Fruit fly (Drosophila melanogaster) Kc167 (cell line): Measurements from ENCODE around the gene RhoGAP68F.

Experiments
- Myc ChIP-seq: fragments of >200 bp; optimal IDR thresholded peaks from 2 replicates; lab custom pipeline; 2017; ENCODE audit warnings: missing external identifiers
- Sin3A ChIP-seq: fragments of >200 bp; optimal IDR thresholded peaks from 2 replicates; lab custom pipeline; 2018; ENCODE audit warnings: missing external identifiers
- h ChIP-seq: fragments of >200 bp; optimal IDR thresholded peaks from 3 replicates; lab custom pipeline; 2018; ENCODE audit warnings: missing external identifiers
- insv ChIP-seq: fragments of >200 bp; optimal IDR thresholded peaks from 3 replicates; lab custom pipeline; 2018; ENCODE audit warnings: missing external identifiers
- psq ChIP-seq: fragments of >200 bp; optimal IDR thresholded peaks from 2 replicates; lab custom pipeline; 2017; ENCODE audit warnings: missing external identifiers
- ttk ChIP-seq: sonication (Bioruptor generic); optimal IDR thresholded peaks from 2 replicates; lab custom pipeline; 2017; ENCODE audit warnings: missing external identifiers

The RhoGAP68F gene

DNA sequence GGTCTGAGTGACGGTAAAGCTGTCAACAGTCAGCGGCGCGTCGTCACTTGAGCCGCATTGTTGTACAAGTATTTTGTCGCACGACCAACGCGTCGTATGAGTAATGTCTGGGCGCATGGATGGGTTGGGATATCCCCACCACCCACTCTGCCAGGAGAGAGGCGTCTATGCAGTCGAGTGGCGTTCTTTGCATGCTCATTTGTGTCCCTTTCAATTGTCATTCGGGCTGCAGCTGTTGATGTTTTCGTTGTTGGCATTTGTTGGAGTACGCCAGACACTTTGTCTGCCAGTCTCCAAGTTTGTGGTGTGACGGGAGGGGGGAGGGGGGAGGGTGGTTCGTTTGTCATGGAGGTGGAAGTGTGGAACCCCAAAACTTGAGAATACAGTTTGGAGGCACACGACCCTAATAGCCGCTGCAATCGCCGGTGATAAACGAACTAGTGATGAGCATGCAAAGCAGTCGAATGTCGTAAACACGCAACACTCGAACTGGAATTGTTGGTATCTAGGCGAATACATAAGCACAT lies 23.6 kb downstream of the RhoGAP68F start:
- no peak for TF ChIP-seq ttk (lab: Kevin White, UChicago)
- no peak for TF ChIP-seq psq (lab: Kevin White, UChicago)
- TF ChIP-seq insv (lab: Kevin White, UChicago) = no peak
- no peak for TF ChIP-seq h (lab: Kevin White, UChicago)
- no peak for TF ChIP-seq Myc
- no peak for TF ChIP-seq Sin3A

DNA sequence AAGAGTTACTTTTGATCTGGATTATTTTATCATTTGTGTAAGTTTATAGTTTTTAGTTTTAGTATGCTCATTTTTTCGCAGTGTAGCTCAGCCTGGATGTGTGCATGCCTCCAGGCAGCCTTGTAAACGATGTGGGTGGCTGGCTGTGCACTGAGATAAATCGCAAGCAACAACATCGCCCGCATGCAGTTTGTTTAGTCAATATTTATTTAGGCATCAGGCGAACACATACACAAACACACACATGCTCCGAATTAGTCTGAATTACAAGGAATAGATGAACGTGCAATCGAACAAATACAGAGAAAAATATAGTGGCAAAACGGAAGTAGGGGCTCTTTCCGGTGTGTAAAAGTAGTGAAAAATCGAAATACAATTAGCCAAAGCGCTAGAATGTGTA lies 24.4 kb downstream of the RhoGAP68F start:
- TF ChIP-seq h (lab: Kevin White, UChicago) (no peak), Sin3A (no peak), ttk (lab: Kevin White, UChicago) (no peak), psq (lab: Kevin White, UChicago) (no peak), insv (lab: Kevin White, UChicago) (no peak), Myc (no peak)

DNA sequence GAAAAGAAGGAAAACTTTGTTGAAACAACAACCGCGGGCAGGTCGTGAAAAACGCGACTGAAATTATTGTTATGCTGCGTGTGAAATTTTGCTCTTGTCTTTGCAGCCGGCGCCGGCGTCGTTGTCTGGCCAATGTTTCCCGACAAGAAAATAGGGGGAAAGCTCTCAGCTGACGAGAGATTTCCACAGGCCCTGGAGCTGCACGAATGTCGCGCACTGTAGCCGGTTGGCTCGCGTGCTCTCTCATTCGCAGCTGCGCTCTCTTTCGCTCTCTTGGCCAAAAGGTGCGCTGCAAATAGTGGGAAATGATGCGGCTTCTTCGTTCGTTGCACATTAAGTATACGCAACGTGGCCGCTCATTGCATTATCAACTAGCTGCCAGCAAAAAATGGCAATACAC lies 25.0 kb downstream of the RhoGAP68F start, which contains the start of gene CG9760:
TSS of gene CG9760 (minus strand) at position 43 of the 400 bp plus-strand sequence.
- TF ChIP-seq Myc (no peak), h (lab: Kevin White, UChicago) (no peak), psq (lab: Kevin White, UChicago) (no peak), Sin3A (no peak), ttk (lab: Kevin White, UChicago) (no peak)

- no peak for TF ChIP-seq psq (lab: Kevin White, UChicago)
- TF ChIP-seq h (lab: Kevin White, UChicago) = no peak
- no peak for TF ChIP-seq insv (lab: Kevin White, UChicago)
- TF ChIP-seq Myc = no peak
- TF ChIP-seq Sin3A = no peak
- no peak for TF ChIP-seq ttk (lab: Kevin White, UChicago)
Measured at dm6 chr3L:12175382-12175781, 36.7 kb downstream of the RhoGAP68F start, which contains the start of gene Rh7. Gene Rh7 (minus strand): TSS chr3L:12175482.

DNA sequence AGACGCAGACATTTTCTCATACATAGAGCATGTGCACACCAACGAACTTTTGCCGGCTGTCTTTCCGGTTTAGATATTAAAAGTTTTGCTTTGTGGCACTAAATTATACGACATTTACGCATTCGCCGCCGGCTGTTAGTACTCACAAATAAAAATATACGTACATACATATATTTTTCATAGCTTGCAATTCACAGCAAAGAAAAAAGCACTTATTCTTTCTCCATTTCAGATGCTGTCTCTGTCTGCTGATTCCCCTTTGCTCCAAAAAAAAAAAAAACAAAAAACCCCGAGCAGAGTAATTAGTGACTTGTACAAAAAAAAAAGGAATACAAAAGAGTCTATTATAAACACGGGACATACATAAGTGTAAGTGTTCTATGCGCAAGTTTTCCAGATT lies 38.6 kb downstream of the RhoGAP68F start, which contains the start of gene CAH2:
TSS of gene CAH2 (plus strand) at position 301 of the 400 bp plus-strand sequence.
- no peak for TF ChIP-seq Myc
- no peak for TF ChIP-seq ttk (lab: Kevin White, UChicago)
- TF ChIP-seq insv (lab: Kevin White, UChicago) = no peak
- TF ChIP-seq psq (lab: Kevin White, UChicago) = no peak
- no peak for TF ChIP-seq Sin3A
- no peak for TF ChIP-seq h (lab: Kevin White, UChicago)

DNA sequence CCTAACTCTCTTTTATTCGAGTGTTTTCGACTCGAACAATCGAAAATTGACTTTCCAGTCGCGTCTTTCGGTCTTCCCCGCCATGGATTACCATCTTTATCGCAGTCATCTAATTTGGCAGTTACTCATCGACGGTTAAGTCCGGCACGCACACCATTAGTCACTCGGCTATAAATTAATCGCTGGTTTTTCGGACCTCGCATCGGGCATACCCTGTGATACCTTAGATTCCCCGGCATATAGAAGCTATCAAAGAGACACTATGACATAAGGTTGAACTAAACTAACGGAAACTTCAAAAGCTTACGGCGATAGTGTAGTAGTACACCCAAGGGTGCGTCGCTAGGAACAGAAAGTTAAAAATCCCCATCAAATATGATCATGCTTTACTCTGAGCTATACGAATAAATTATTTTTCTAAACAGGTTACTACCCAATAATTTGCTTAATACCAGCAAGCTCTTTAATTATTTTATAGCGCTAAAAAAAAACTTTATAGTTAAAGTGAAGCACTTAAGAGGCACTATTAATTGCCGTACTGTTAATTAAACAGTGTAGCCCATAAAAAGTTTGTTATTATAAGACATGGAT lies 40.3 kb downstream of the RhoGAP68F start:
- TF ChIP-seq Myc (no peak), h (lab: Kevin White, UChicago) (no peak), psq (lab: Kevin White, UChicago) (no peak)

DNA sequence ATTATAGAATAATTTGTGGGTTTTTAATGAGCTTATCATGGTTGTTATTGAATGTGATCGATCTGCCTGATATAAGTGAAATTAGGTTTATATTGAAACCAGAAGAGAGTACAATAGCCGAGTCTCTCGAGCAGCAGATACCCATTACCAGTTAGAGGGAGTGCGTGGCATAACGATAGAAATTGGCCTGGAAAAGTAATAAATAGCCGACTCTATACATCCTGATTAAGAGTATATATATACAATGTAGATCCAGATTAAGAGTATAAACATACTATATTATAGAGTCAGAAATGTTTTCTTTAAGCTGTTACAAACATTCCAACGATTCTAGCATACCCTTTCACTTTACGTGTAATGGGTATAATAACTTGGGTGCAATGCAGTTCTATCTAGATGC lies 45.3 kb downstream of the RhoGAP68F start:
- TF ChIP-seq h (lab: Kevin White, UChicago) (no peak), ttk (lab: Kevin White, UChicago) (no peak), psq (lab: Kevin White, UChicago) (no peak), Sin3A (no peak), Myc (no peak), insv (lab: Kevin White, UChicago) (no peak)

DNA sequence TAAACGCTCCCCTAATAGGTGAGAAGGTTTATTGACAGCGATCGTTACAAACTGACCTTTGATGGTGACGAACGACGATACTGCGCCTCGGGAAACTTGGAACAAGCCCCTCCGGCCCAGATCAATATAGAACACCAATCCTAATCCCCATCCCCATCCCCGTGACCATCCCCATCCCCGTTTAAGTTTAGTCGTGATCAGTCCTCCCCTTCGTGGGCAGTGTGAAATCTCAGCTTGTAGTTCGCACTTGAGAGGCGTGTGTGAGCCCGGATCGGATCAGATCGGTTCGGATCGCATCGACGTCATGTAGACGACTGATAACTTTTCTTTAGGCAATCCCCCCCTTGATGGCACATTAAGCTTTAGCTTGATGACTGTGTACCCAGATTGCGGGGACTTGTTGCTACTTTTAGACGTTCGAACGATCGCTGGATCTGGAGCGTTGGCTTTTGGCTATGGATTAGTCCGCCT lies 45.9 kb downstream of the RhoGAP68F start, which contains the start of gene Miox:
TSS of gene Miox (plus strand) at position 421 of the 471 bp plus-strand sequence.
- no peak for TF ChIP-seq h (lab: Kevin White, UChicago)

DNA sequence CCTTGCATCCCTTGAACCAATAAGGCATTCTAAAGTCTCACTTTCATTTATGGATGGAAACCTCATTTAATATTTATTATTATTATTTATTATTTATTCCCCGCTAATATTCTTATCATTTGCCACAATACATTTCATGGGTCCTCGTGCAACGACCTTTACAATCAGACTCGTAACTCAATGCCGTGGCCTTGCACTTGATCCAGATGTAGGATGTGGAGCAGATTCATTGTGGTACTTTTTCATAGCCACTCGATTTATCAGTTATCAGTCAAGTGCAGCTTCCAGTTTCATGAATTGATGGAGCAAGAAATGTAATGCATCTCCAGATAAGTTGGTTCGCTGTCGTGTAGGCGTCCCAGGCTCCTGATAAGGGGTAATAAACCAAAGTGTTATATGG lies 46.7 kb downstream of the RhoGAP68F start:
- no peak for TF ChIP-seq psq (lab: Kevin White, UChicago)
- no peak for TF ChIP-seq Myc
- no peak for TF ChIP-seq insv (lab: Kevin White, UChicago)
- TF ChIP-seq Sin3A = no peak
- TF ChIP-seq h (lab: Kevin White, UChicago) = no peak

DNA sequence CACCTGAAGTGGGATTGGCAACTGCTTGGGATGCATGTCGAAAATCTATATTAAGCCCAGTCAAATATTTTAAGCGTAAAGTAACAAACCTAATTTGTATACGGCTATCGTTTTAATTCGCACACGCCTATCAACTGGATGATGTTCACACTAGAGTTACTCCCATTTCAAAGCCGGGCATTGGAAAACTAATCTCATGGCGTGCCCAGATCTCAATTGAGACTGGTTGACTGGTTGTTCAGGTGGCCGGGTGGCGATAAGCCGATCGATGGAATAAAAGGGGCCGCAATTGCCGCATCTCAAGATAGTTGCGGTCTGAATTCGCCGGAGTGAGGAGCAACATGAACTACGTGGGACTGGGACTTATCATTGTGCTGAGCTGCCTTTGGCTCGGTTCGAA lies 49.9 kb downstream of the RhoGAP68F start, which contains the start of gene Est-6:
TSS of gene Est-6 (plus strand) at position 301 of the 400 bp plus-strand sequence.
- TF ChIP-seq Myc (no peak), Sin3A (no peak), psq (lab: Kevin White, UChicago) (no peak), insv (lab: Kevin White, UChicago) (no peak), h (lab: Kevin White, UChicago) (no peak), ttk (lab: Kevin White, UChicago) (no peak)

DNA sequence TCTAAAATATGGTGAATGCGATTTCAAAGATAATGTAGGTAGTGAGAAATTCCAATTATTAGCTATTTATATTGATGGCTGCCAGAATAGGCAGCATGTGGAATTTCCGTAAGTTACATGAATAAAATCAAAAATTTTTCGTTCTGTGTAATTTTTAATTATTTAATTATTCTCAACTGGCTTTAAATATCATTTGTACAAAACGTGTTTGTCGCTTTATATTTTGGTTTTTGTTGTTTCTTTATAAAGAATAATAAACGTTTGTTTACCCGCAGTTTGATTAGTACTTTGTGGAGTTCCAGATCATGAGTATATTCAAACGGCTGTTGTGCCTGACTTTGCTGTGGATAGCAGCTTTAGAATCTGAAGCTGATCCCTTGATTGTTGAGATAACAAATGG lies 51.8 kb downstream of the RhoGAP68F start, which contains the start of gene Est-P:
TSS of gene Est-P (plus strand) at position 301 of the 400 bp plus-strand sequence.
- TF ChIP-seq insv (lab: Kevin White, UChicago) (no peak), Sin3A (no peak), Myc (no peak), ttk (lab: Kevin White, UChicago) (no peak), psq (lab: Kevin White, UChicago) (no peak), h (lab: Kevin White, UChicago) (no peak)
